In the genomic region with DNA sequence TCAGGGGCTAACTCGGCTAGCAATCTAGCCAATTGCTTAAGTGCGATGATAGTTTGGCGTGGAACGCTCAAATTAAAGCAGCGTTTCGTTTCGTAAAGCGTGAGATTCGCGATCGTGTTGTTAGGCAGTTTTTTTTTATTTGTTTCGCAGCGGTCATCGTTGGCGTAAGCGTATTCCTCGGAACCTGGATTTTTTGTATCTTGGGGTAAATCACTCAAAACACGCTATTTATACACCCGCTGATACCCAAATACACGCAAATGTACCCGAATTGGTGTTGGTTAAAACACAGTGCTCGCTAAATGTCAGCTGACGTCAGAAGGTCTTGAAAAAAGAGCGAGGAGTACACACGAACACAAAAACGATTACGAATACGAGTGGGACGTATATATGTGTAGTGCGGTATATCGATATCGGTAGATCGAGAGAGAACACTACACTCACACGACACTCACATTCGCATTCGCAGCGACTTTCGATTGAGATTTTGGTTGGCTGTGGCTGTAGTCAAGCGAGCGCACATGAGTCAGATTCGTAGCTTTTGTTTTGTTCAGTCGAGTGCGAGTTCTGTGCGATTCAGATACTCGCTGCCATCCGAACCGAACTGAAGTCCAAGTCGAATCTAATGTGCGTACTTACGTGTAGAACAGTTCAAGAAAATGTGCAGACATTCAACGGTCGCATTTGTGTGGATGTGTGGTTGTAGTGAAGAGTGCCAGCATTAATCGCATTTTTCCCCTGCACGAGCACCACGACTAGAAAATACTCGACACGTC, we compare ENCODE assay signal across 1 fruit fly cellular context.
TF ChIP-seq lines count a peak whose summit lies in the region.

No protein-coding gene starts in this region.

TF ChIP-seq in whole organism, embryonic, 481 proteins besides CTCF, POLR2A, EP300 and RAD21 (continued from another document and continues in another):
- TF ChIP-seq cg (GFP tag; optimal IDR thresholded peaks at IDR 0.05; lab: Kevin White, UChicago), result peak; percentile 99
- no peak for TF ChIP-seq Optix (GFP tag; IDR thresholded peaks at IDR 0.05; lab: Robert Waterston, UW)
- TF ChIP-seq CG32772 (GFP tag; IDR thresholded peaks at IDR 0.05; lab: Robert Waterston, UW), result no peak
- no peak for TF ChIP-seq ind (GFP tag; optimal IDR thresholded peaks at IDR 0.05; lab: Kevin White, UChicago)
- no peak for TF ChIP-seq Ravus (GFP tag; IDR thresholded peaks at IDR 0.05; lab: Robert Waterston, UW)
- no peak for TF ChIP-seq CG11723 (GFP tag; optimal IDR thresholded peaks at IDR 0.05; lab: Kevin White, UChicago)
- TF ChIP-seq toy (GFP tag; IDR thresholded peaks at IDR 0.05; lab: Robert Waterston, UW), result no peak
- TF ChIP-seq CG10147 (GFP tag; optimal IDR thresholded peaks at IDR 0.05; lab: Kevin White, UChicago), result peak; percentile 8
- TF ChIP-seq exex (tag; optimal IDR thresholded peaks at IDR 0.05; lab: Kevin White, UChicago), result peak; percentile 88
- no peak for TF ChIP-seq otp (GFP tag; IDR thresholded peaks at IDR 0.05; lab: Robert Waterston, UW)
- TF ChIP-seq CG2712 (tag; optimal IDR thresholded peaks at IDR 0.05; lab: Kevin White, UChicago), result no peak
- TF ChIP-seq Dip2 (GFP tag; IDR thresholded peaks at IDR 0.05; lab: Robert Waterston, UW), result no peak
- no peak for TF ChIP-seq CG6813 (GFP tag; optimal IDR thresholded peaks at IDR 0.05; lab: Kevin White, UChicago)
- TF ChIP-seq CG6175 (GFP tag; IDR thresholded peaks at IDR 0.05; lab: Robert Waterston, UW), result no peak
- TF ChIP-seq CG13424 (tag; optimal IDR thresholded peaks at IDR 0.05; lab: Kevin White, UChicago), result no peak
- TF ChIP-seq ERR (GFP tag; optimal IDR thresholded peaks at IDR 0.05; lab: Kevin White, UChicago), result no peak
- no peak for TF ChIP-seq inv (GFP tag; IDR thresholded peaks at IDR 0.05; lab: Robert Waterston, UW; ENCODE audit: partially characterized antibody)
- no peak for TF ChIP-seq trh (GFP tag; optimal IDR thresholded peaks at IDR 0.05; lab: Kevin White, UChicago)
- TF ChIP-seq NC2α (GFP tag; optimal IDR thresholded peaks at IDR 0.05; lab: Kevin White, UChicago), result no peak
- TF ChIP-seq CG10959 (GFP tag; IDR thresholded peaks at IDR 0.05; lab: Robert Waterston, UW), result no peak
- TF ChIP-seq CG6683 (GFP tag; optimal IDR thresholded peaks at IDR 0.05; lab: Kevin White, UChicago), result no peak
- no peak for TF ChIP-seq sc (optimal IDR thresholded peaks at IDR 0.05; lab: Kevin White, UChicago)
- TF ChIP-seq sc (GFP tag; optimal IDR thresholded peaks at IDR 0.05; lab: Kevin White, UChicago), result no peak
- TF ChIP-seq YL-1 (GFP tag; optimal IDR thresholded peaks at IDR 0.05; lab: Kevin White, UChicago), result no peak
- no peak for TF ChIP-seq CG9215 (GFP tag; IDR thresholded peaks at IDR 0.05; lab: Robert Waterston, UW)
- no peak for TF ChIP-seq Awh (GFP tag; IDR thresholded peaks at IDR 0.05; lab: Robert Waterston, UW)
- no peak for TF ChIP-seq h (optimal IDR thresholded peaks at IDR 0.05; lab: Kevin White, UChicago)
- TF ChIP-seq tup (GFP tag; optimal IDR thresholded peaks at IDR 0.05; lab: Kevin White, UChicago), result no peak
- peak; percentile 73 for TF ChIP-seq HLHmδ (GFP tag; optimal IDR thresholded peaks at IDR 0.05; lab: Kevin White, UChicago)
- peak; percentile 34 for TF ChIP-seq sqz (GFP tag; optimal IDR thresholded peaks at IDR 0.05; lab: Kevin White, UChicago)
- TF ChIP-seq crc (GFP tag; optimal IDR thresholded peaks at IDR 0.05; lab: Kevin White, UChicago), result peak; percentile 10
- TF ChIP-seq CG42726 (GFP tag; IDR thresholded peaks at IDR 0.05; lab: Robert Waterston, UW; ENCODE audit: partially characterized antibody), result no peak
- no peak for TF ChIP-seq CG4730 (GFP tag; IDR thresholded peaks at IDR 0.05; lab: Robert Waterston, UW)
- no peak for TF ChIP-seq Fer3 (tag; optimal IDR thresholded peaks at IDR 0.05; lab: Kevin White, UChicago)
- TF ChIP-seq insv (GFP tag; optimal IDR thresholded peaks at IDR 0.05; lab: Kevin White, UChicago), result peak in 1 of 2 experiments; percentile 5
- TF ChIP-seq CG11093 (GFP tag; IDR thresholded peaks at IDR 0.05; lab: Robert Waterston, UW), result no peak
- peak; percentile 48 for TF ChIP-seq odd (GFP tag; optimal IDR thresholded peaks at IDR 0.05; lab: Kevin White, UChicago)
- TF ChIP-seq gsb-n (tag; optimal IDR thresholded peaks at IDR 0.05; lab: Kevin White, UChicago), result no peak
- TF ChIP-seq CG15269 (tag; optimal IDR thresholded peaks at IDR 0.05; lab: Kevin White, UChicago), result no peak
- TF ChIP-seq bcd (GFP tag; optimal IDR thresholded peaks at IDR 0.05; lab: Kevin White, UChicago), result no peak
- TF ChIP-seq emc (GFP tag; optimal IDR thresholded peaks at IDR 0.05; lab: Kevin White, UChicago), result no peak
- TF ChIP-seq GATAe (GFP tag; conservative IDR thresholded peaks at IDR 0.05; lab: Robert Waterston, UW), result no peak
- TF ChIP-seq CG9932 (GFP tag; IDR thresholded peaks at IDR 0.05; lab: Robert Waterston, UW), result no peak
- TF ChIP-seq kay (GFP tag; optimal IDR thresholded peaks at IDR 0.05; lab: Kevin White, UChicago), result peak; percentile 93
- TF ChIP-seq CG32532 (GFP tag; IDR thresholded peaks at IDR 0.05; lab: Robert Waterston, UW), result no peak
- TF ChIP-seq Abd-B (GFP tag; optimal IDR thresholded peaks at IDR 0.05; lab: Kevin White, UChicago), result no peak
- no peak for TF ChIP-seq lilli (GFP tag; optimal IDR thresholded peaks at IDR 0.05; lab: Kevin White, UChicago)
- TF ChIP-seq Atf3 (GFP tag; optimal IDR thresholded peaks at IDR 0.05; lab: Kevin White, UChicago), result peak; percentile 35
- TF ChIP-seq al (GFP tag; IDR thresholded peaks at IDR 0.05; lab: Robert Waterston, UW), result no peak
- no peak for TF ChIP-seq ewg (GFP tag; optimal IDR thresholded peaks at IDR 0.05; lab: Kevin White, UChicago)
- TF ChIP-seq pan (optimal IDR thresholded peaks at IDR 0.05; lab: Kevin White, UChicago), result no peak
- TF ChIP-seq pan (GFP tag; optimal IDR thresholded peaks at IDR 0.05 in 1 of 2, IDR thresholded peaks at IDR 0.05 in 1 of 2), result no peak
- TF ChIP-seq Bdp1 (GFP tag; optimal IDR thresholded peaks at IDR 0.05; lab: Kevin White, UChicago), result no peak
- no peak for TF ChIP-seq Mes4 (GFP tag; optimal IDR thresholded peaks at IDR 0.05; lab: Kevin White, UChicago)
- peak; percentile 27 for TF ChIP-seq gcm2 (GFP tag; optimal IDR thresholded peaks at IDR 0.05; lab: Kevin White, UChicago)
- TF ChIP-seq fd3F (GFP tag; optimal IDR thresholded peaks at IDR 0.05; lab: Kevin White, UChicago), result no peak
- no peak for TF ChIP-seq CG7963 (GFP tag; IDR thresholded peaks at IDR 0.05; lab: Robert Waterston, UW; ENCODE audit: partially characterized antibody)
- no peak for TF ChIP-seq CG10565 (GFP tag; optimal IDR thresholded peaks at IDR 0.05; lab: Kevin White, UChicago)
- TF ChIP-seq CG17186 (GFP tag; optimal IDR thresholded peaks at IDR 0.05; lab: Kevin White, UChicago), result no peak
- no peak for TF ChIP-seq pita (GFP tag; optimal IDR thresholded peaks at IDR 0.05; lab: Kevin White, UChicago)
- TF ChIP-seq CG8089 (GFP tag; optimal IDR thresholded peaks at IDR 0.05; lab: Kevin White, UChicago), result no peak
- peak; percentile 80 for TF ChIP-seq Med (GFP tag; lab: Kevin White, UChicago)
- TF ChIP-seq CG17568 (GFP tag; optimal IDR thresholded peaks at IDR 0.05; lab: Kevin White, UChicago), result no peak
- peak; percentile 7 for TF ChIP-seq NfI (GFP tag; optimal IDR thresholded peaks at IDR 0.05; lab: Kevin White, UChicago)
- no peak for TF ChIP-seq sr (GFP tag; IDR thresholded peaks at IDR 0.05; lab: Robert Waterston, UW)
- TF ChIP-seq CG15514 (GFP tag; optimal IDR thresholded peaks at IDR 0.05; lab: Kevin White, UChicago), result peak; percentile 33
- TF ChIP-seq CG12391 (tag; optimal IDR thresholded peaks at IDR 0.05; lab: Kevin White, UChicago), result no peak
- no peak for TF ChIP-seq hth (optimal IDR thresholded peaks at IDR 0.05; lab: Kevin White, UChicago)
- TF ChIP-seq CG31365 (tag; optimal IDR thresholded peaks at IDR 0.05; lab: Kevin White, UChicago), result peak; percentile 28
- no peak for TF ChIP-seq CG4282 (GFP tag; optimal IDR thresholded peaks at IDR 0.05; lab: Kevin White, UChicago)
- TF ChIP-seq onecut (GFP tag; IDR thresholded peaks at IDR 0.05; lab: Robert Waterston, UW), result peak; percentile 46; the same call in 1 of the 2 replicates
- TF ChIP-seq Lhr (GFP tag; optimal IDR thresholded peaks at IDR 0.05; lab: Kevin White, UChicago), result no peak
- TF ChIP-seq E2f1 (GFP tag; IDR thresholded peaks at IDR 0.05; lab: Robert Waterston, UW), result no peak
- no peak for TF ChIP-seq CG17912 (GFP tag; optimal IDR thresholded peaks at IDR 0.05; lab: Kevin White, UChicago)
- no peak for TF ChIP-seq Atf6 (GFP tag; IDR thresholded peaks at IDR 0.05; lab: Robert Waterston, UW)
- TF ChIP-seq CG7839 (tag; optimal IDR thresholded peaks at IDR 0.05; lab: Kevin White, UChicago), result no peak
- peak; percentile 61 for TF ChIP-seq CG12071 (GFP tag; optimal IDR thresholded peaks at IDR 0.05; lab: Kevin White, UChicago)
- no peak for TF ChIP-seq Usf (GFP tag; optimal IDR thresholded peaks at IDR 0.05; lab: Kevin White, UChicago)
- TF ChIP-seq CG15011 (GFP tag; optimal IDR thresholded peaks at IDR 0.05; lab: Kevin White, UChicago), result no peak
- peak; percentile 5 for TF ChIP-seq nau (GFP tag; optimal IDR thresholded peaks at IDR 0.05; lab: Kevin White, UChicago)
- no peak for TF ChIP-seq sisA (GFP tag; IDR thresholded peaks at IDR 0.05; lab: Robert Waterston, UW)
- peak in 1 of 2 experiments; percentile 37 for TF ChIP-seq bsh (GFP tag; optimal IDR thresholded peaks at IDR 0.05; lab: Kevin White, UChicago)
- TF ChIP-seq CG8478 (optimal IDR thresholded peaks at IDR 0.05; lab: Kevin White, UChicago), result no peak
- TF ChIP-seq CG6791 (GFP tag; IDR thresholded peaks at IDR 0.05; lab: Robert Waterston, UW; ENCODE audit: partially characterized antibody), result no peak
- no peak for TF ChIP-seq pb (GFP tag; optimal IDR thresholded peaks at IDR 0.05; lab: Kevin White, UChicago)
- TF ChIP-seq CG4360 (GFP tag; IDR thresholded peaks at IDR 0.05; lab: Robert Waterston, UW), result no peak
- TF ChIP-seq unpg (GFP tag; optimal IDR thresholded peaks at IDR 0.05; lab: Kevin White, UChicago), result no peak
- peak; percentile 9 for TF ChIP-seq Myb (GFP tag; optimal IDR thresholded peaks at IDR 0.05; lab: Kevin White, UChicago)
- TF ChIP-seq zfh1 (GFP tag; IDR thresholded peaks at IDR 0.05; lab: Robert Waterston, UW), result no peak
- no peak for TF ChIP-seq CG14014 (GFP tag; IDR thresholded peaks at IDR 0.05; lab: Robert Waterston, UW)
- TF ChIP-seq p53 (GFP tag; optimal IDR thresholded peaks at IDR 0.05; lab: Kevin White, UChicago), result peak; percentile 42
- TF ChIP-seq cas (GFP tag; IDR thresholded peaks at IDR 0.05; lab: Robert Waterston, UW), result no peak
- TF ChIP-seq chinmo (GFP tag; IDR thresholded peaks at IDR 0.05; lab: Robert Waterston, UW; ENCODE audit: partially characterized antibody), result no peak
- TF ChIP-seq Scr (GFP tag; IDR thresholded peaks at IDR 0.05; lab: Robert Waterston, UW; ENCODE audit: partially characterized antibody), result no peak
- no peak for TF ChIP-seq slp2 (GFP tag; optimal IDR thresholded peaks at IDR 0.05; lab: Kevin White, UChicago)
- no peak for TF ChIP-seq HLH54F (GFP tag; optimal IDR thresholded peaks at IDR 0.05; lab: Kevin White, UChicago)
- TF ChIP-seq CG12104 (GFP tag; optimal IDR thresholded peaks at IDR 0.05; lab: Kevin White, UChicago), result no peak
- TF ChIP-seq CG12155 (GFP tag; optimal IDR thresholded peaks at IDR 0.05; lab: Kevin White, UChicago), result peak; percentile 85
- TF ChIP-seq CG7987 (GFP tag; optimal IDR thresholded peaks at IDR 0.05; lab: Kevin White, UChicago), result peak; percentile 52
- TF ChIP-seq en (GFP tag; optimal IDR thresholded peaks at IDR 0.05; lab: Kevin White, UChicago), result no peak
- TF ChIP-seq CG10209 (GFP tag; optimal IDR thresholded peaks at IDR 0.05; lab: Kevin White, UChicago), result no peak
- TF ChIP-seq CG4707 (GFP tag; optimal IDR thresholded peaks at IDR 0.05; lab: Kevin White, UChicago), result no peak
- TF ChIP-seq ase (GFP tag; IDR thresholded peaks at IDR 0.05; lab: Robert Waterston, UW), result no peak
- peak; percentile 15 for TF ChIP-seq her (GFP tag; optimal IDR thresholded peaks at IDR 0.05; lab: Kevin White, UChicago)
- no peak for TF ChIP-seq CG7786 (GFP tag; optimal IDR thresholded peaks at IDR 0.05; lab: Kevin White, UChicago)
- no peak for TF ChIP-seq CG4617 (GFP tag; optimal IDR thresholded peaks at IDR 0.05; lab: Kevin White, UChicago; ENCODE audit: borderline replicate concordance)
- TF ChIP-seq Sox102F (GFP tag; optimal IDR thresholded peaks at IDR 0.05; lab: Kevin White, UChicago), result no peak
- TF ChIP-seq Dref (GFP tag; IDR thresholded peaks at IDR 0.05; lab: Robert Waterston, UW), result no peak
- TF ChIP-seq Neu2 (GFP tag; optimal IDR thresholded peaks at IDR 0.05; lab: Kevin White, UChicago; ENCODE audit: borderline replicate concordance), result no peak
- TF ChIP-seq Lim3 (GFP tag; IDR thresholded peaks at IDR 0.05; lab: Robert Waterston, UW), result no peak
- no peak for TF ChIP-seq pnt (GFP tag; optimal IDR thresholded peaks at IDR 0.05; lab: Kevin White, UChicago)
- TF ChIP-seq CG3065 (GFP tag; optimal IDR thresholded peaks at IDR 0.05; lab: Kevin White, UChicago), result no peak
- TF ChIP-seq Aef1 (GFP tag; IDR thresholded peaks at IDR 0.05; lab: Robert Waterston, UW), result no peak
- no peak for TF ChIP-seq ato (GFP tag; IDR thresholded peaks at IDR 0.05; lab: Robert Waterston, UW; ENCODE audit: partially characterized antibody)
- TF ChIP-seq tx (GFP tag; optimal IDR thresholded peaks at IDR 0.05; lab: Kevin White, UChicago), result no peak
- no peak for TF ChIP-seq CG15696 (tag; optimal IDR thresholded peaks at IDR 0.05; lab: Kevin White, UChicago)
- TF ChIP-seq CG13296 (GFP tag; optimal IDR thresholded peaks at IDR 0.05; lab: Kevin White, UChicago), result peak; percentile 49
- no peak for TF ChIP-seq twi (tag; optimal IDR thresholded peaks at IDR 0.05; lab: Kevin White, UChicago)
- TF ChIP-seq CG10431 (GFP tag; optimal IDR thresholded peaks at IDR 0.05; lab: Kevin White, UChicago), result no peak
- TF ChIP-seq CG18599 (GFP tag; optimal IDR thresholded peaks at IDR 0.05; lab: Kevin White, UChicago), result no peak
- peak; percentile 60 for TF ChIP-seq CG8290 (GFP tag; optimal IDR thresholded peaks at IDR 0.05; lab: Kevin White, UChicago)
- peak; percentile 68 to 70 for TF ChIP-seq CG8290 (tag; optimal IDR thresholded peaks at IDR 0.05; lab: Kevin White, UChicago)
- peak; percentile 56 for TF ChIP-seq MESR4 (GFP tag; optimal IDR thresholded peaks at IDR 0.05; lab: Kevin White, UChicago)
- peak; percentile 21 for TF ChIP-seq run (tag; optimal IDR thresholded peaks at IDR 0.05; lab: Kevin White, UChicago)
- no peak for TF ChIP-seq CkIIα-i1 (GFP tag; IDR thresholded peaks at IDR 0.05; lab: Robert Waterston, UW)
- TF ChIP-seq CG14667 (GFP tag; IDR thresholded peaks at IDR 0.05; lab: Robert Waterston, UW), result no peak
- no peak for TF ChIP-seq chif (GFP tag; optimal IDR thresholded peaks at IDR 0.05; lab: Kevin White, UChicago)
- no peak for TF ChIP-seq CG2199 (GFP tag; IDR thresholded peaks at IDR 0.05; lab: Robert Waterston, UW)
